Worm (Caenorhabditis elegans): ENCODE data around the gene ccdc-55.

Gene ccdc-55

ce11 chrIII:4119736-4120135 is 48.8 kb downstream of the ccdc-55 start:
- no peak for TF ChIP-seq med-1 (GFP tag; optimal IDR thresholded peaks at IDR 0.05; ENCODE audit: insufficient read depth)
- TF ChIP-seq ref-1 (GFP tag; conservative IDR thresholded peaks at IDR 0.05), result no peak
- no peak for TF ChIP-seq klf-2 (GFP tag; conservative IDR thresholded peaks at IDR 0.05)
- no peak for TF ChIP-seq ztf-29 (GFP tag; IDR thresholded peaks at IDR 0.05)
- no peak for TF ChIP-seq tab-1 (GFP tag; IDR thresholded peaks at IDR 0.05)
- TF ChIP-seq T22C8.4 (GFP tag; IDR thresholded peaks at IDR 0.05), result no peak
- TF ChIP-seq cog-1 (tag; optimal IDR thresholded peaks at IDR 0.05), result no peak
- no peak for TF ChIP-seq flt-1 (GFP tag; IDR thresholded peaks at IDR 0.05)
- TF ChIP-seq ztf-23 (GFP tag; IDR thresholded peaks at IDR 0.05), result no peak

Measured in whole organism, midembryonic.